Worm (Caenorhabditis elegans): ENCODE measurements around the gene gna-1.

DNA sequence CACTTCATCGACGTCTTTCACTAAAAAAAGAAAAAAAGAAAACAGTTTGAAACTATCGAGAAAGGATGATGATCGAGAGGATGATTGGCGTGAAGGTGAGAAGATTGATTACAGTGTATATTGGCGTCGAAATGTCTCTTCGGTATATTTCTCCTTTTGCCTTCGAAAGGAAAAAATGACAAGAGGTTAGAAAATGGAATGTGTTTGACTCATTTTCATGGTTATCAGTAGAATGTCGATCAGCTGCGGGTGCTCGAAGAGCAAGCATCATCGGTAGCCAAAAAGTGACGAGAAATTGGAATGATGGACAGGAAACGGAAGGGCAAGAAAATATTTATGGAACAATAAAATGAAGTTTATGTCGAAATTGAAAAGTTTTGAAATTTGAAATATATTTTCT, 13.9 kb upstream of the gna-1 start:
- TF ChIP-seq flt-1 (GFP tag; IDR thresholded peaks at IDR 0.05) (no peak), ref-1 (GFP tag; conservative IDR thresholded peaks at IDR 0.05) (no peak), ztf-23 (GFP tag; IDR thresholded peaks at IDR 0.05) (no peak), klf-2 (GFP tag; conservative IDR thresholded peaks at IDR 0.05) (no peak)
